Fruit fly (Drosophila melanogaster) whole organism, pupa: Measurements from ENCODE around the gene CG11380.

Experiments
- CG12605 ChIP-seq: fragments of 200-800 bp; sonication (Bioruptor generic); IDR thresholded peaks from 2 replicates; pipeline ENCODE4 v1.3.6; 2022; ENCODE audit warnings: missing biosample characterization, missing genetic modification characterization
- CG15710 ChIP-seq: fragments of 200-800 bp; sonication (Bioruptor generic); optimal IDR thresholded peaks from 2 replicates; lab custom pipeline; 2018; ENCODE audit warnings: missing biosample characterization, mild to moderate bottlenecking, missing genetic modification characterization, moderate library complexity
- CG17806 ChIP-seq: fragments of 200-800 bp; sonication (Bioruptor generic); optimal IDR thresholded peaks from 2 replicates; lab custom pipeline; 2018; ENCODE audit warnings: missing biosample characterization, mild to moderate bottlenecking, missing genetic modification characterization, moderate library complexity
- CG32121 ChIP-seq: fragments of 200-800 bp; sonication (Bioruptor generic); IDR thresholded peaks from 2 replicates; pipeline ENCODE4 v1.3.6; 2022; ENCODE audit warnings: missing biosample characterization, missing genetic modification characterization
- CG34367 ChIP-seq: fragments of 200-800 bp; sonication (Bioruptor generic); optimal IDR thresholded peaks from 2 replicates; lab custom pipeline; 2018; ENCODE audit warnings: missing biosample characterization, mild to moderate bottlenecking, missing genetic modification characterization
- CG4496 ChIP-seq: fragments of 200-800 bp; sonication (Bioruptor generic); IDR thresholded peaks from 3 replicates; pipeline ENCODE4 v1.3.6; 2022; ENCODE audit warnings: missing biosample characterization, missing genetic modification characterization
- CG8301 ChIP-seq: fragments of 200-800 bp; sonication (Bioruptor generic); optimal IDR thresholded peaks from 2 replicates; lab custom pipeline; 2018; ENCODE audit warnings: missing biosample characterization, mild to moderate bottlenecking, missing genetic modification characterization
- CG9948 ChIP-seq: fragments of 200-800 bp; sonication (Bioruptor generic); optimal IDR thresholded peaks from 2 replicates; lab custom pipeline; 2018; ENCODE audit warnings: missing biosample characterization, mild to moderate bottlenecking, missing genetic modification characterization, moderate library complexity
- D1 ChIP-seq: fragments of 200-800 bp; sonication (Bioruptor generic); optimal IDR thresholded peaks from 2 replicates; lab custom pipeline; 2018; ENCODE audit warnings: missing biosample characterization, mild to moderate bottlenecking, missing genetic modification characterization, moderate library complexity
- EcR ChIP-seq: fragments of 200-800 bp; sonication (Bioruptor generic); optimal IDR thresholded peaks from 3 replicates; lab custom pipeline; 2019; ENCODE audit warnings: missing biosample characterization, missing genetic modification characterization, mild to moderate bottlenecking, moderate library complexity, missing genetic modification reagents
- Snoo ChIP-seq: fragments of 200-800 bp; sonication (Bioruptor generic); optimal IDR thresholded peaks from 3 replicates; lab custom pipeline; 2017; ENCODE audit warnings: missing biosample characterization, mild to moderate bottlenecking, missing genetic modification characterization, inconsistent platforms
- rn ChIP-seq: fragments of 200-800 bp; sonication (Bioruptor generic); IDR thresholded peaks from 2 replicates; pipeline ENCODE4 v1.3.6; 2022; ENCODE audit warnings: missing biosample characterization, missing genetic modification characterization

DNA sequence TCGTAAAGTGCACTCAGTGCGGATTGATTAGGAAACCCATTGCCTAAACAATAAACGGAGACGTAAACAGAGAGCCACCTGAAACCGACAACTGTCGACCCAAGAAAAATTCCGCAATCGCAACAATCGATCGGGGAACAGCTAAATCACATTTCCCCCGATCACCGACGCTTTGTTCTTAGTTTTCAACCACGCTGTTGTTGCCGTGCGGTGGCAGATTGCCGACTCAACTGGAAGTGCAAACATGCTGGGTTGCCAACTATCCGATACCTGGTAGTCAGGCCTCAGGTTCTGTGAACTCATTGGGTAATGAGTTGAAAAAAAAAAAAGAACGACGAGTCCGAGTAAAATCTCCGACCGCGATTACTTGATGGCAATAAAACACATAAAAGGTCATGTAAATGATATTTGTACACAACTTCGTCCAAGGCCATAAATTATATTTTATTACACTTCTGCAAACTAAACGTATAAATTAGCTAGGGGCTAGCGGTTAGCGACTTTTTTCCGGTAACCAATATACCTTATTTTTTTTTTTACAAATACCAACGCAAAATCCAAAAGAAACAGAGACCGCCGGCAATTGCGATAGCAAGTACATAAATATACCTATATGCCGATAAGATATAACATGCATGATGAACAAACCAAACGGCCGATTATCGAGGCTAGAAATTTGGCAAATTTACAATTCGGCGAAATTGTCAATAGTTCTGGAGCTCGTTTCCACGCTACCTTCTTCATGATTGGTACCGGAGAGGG lies 20.8 kb upstream of the CG11380 start, which contains the start of gene CG11378:
- TF ChIP-seq CG12605 (no peak), CG15710 (tag; lab: Kevin White, UChicago) (no peak), CG8301 (no peak), EcR (GFP tag; lab: Kevin White, UChicago) (no peak), CG4496 (no peak), CG9948 (no peak), CG17806 (tag; lab: Kevin White, UChicago) (no peak), CG34367 (tag; lab: Kevin White, UChicago) (no peak), CG32121 (GFP tag; lab: Robert Waterston, UW) (no peak), rn (no peak), D1 (tag; lab: Kevin White, UChicago) (no peak), Snoo (no peak)
